Fruit fly (Drosophila melanogaster): Measurements from ENCODE around the gene CG3529.
A peak's percentile ranks its signal among the peaks of the same experiment; 100 is the strongest.

dm6 chr3L:9420054-9420818 lies 26.4 kb upstream of the CG3529 start:
- TF ChIP-seq CG8632 (GFP tag; optimal IDR thresholded peaks at IDR 0.05) (peak; percentile 97), CG31627 (GFP tag; optimal IDR thresholded peaks at IDR 0.05) (peak; percentile 97)
